Fruit fly (Drosophila melanogaster): ENCODE measurements around the gene CG5895.
A peak's percentile ranks its signal among the peaks of the same experiment; 100 is the strongest.

Gene CG5895

dm6 chr3L:16018251-16018583 lies 17.1 kb upstream of the CG5895 start (continued):
- TF ChIP-seq CG17612 (GFP tag; IDR thresholded peaks at IDR 0.05) (no peak), CG12769 (tag; optimal IDR thresholded peaks at IDR 0.05) (no peak), Optix (GFP tag; IDR thresholded peaks at IDR 0.05) (no peak), zen (tag; optimal IDR thresholded peaks at IDR 0.05) (peak; percentile 55), CG18476 (GFP tag; optimal IDR thresholded peaks at IDR 0.05) (no peak), aop (GFP tag; IDR thresholded peaks at IDR 0.05) (no peak), CG17829 (tag; optimal IDR thresholded peaks at IDR 0.05) (peak; percentile 20), lola (GFP tag; optimal IDR thresholded peaks at IDR 0.05) (peak in 1 of 3 experiments; percentile 19), kni (GFP tag; optimal IDR thresholded peaks at IDR 0.05) (no peak), CG17361 (GFP tag; IDR thresholded peaks at IDR 0.05) (0 out of 3 replicates have a peak, but pooled peaks have one; percentile 26), Adf1 (GFP tag; IDR thresholded peaks at IDR 0.05) (no peak), CG7357 (GFP tag; IDR thresholded peaks at IDR 0.05) (no peak), CG7745 (tag; optimal IDR thresholded peaks at IDR 0.05) (no peak), dimm (GFP tag; IDR thresholded peaks at IDR 0.05) (no peak), CG10654 (GFP tag; optimal IDR thresholded peaks at IDR 0.05) (no peak), prd (optimal IDR thresholded peaks at IDR 0.05) (no peak), prd (GFP tag; IDR thresholded peaks at IDR 0.05) (peak; percentile 48; the same call in 1 of the 3 replicates), CG43689 (GFP tag; IDR thresholded peaks at IDR 0.05) (no peak), dmrt11E (tag; optimal IDR thresholded peaks at IDR 0.05) (peak; percentile 37), jigr1 (GFP tag; IDR thresholded peaks at IDR 0.05) (no peak), CG14710 (tag; optimal IDR thresholded peaks at IDR 0.05) (peak; percentile 36), CG2712 (tag; optimal IDR thresholded peaks at IDR 0.05) (peak; percentile 38), Xrp1 (GFP tag; IDR thresholded peaks at IDR 0.05) (peak; percentile 32; the same call in 1 of the 2 replicates)

DNA sequence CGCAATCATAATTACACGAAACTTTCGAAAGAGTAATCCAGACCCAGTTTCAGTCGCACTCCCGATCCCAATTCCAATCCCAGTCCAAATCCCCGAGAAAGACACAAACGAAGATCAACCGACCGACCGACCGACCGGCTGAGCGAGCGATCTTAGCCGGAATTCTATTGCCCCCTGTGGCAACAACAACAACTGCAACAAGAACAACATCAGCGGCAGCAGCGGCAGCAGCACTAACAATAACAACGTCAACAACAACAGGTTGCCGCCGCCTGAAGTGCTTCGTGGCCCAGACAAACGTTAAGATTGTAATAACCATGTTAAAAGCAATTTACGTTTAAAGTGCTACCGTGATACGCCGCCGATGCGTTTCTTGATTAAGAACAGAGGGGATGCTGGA lies 16.6 kb upstream of the CG5895 start:
- TF ChIP-seq Stat92E (GFP tag; optimal IDR thresholded peaks at IDR 0.05) (peak in 1 of 3 experiments; percentile 17), Hmx (GFP tag; optimal IDR thresholded peaks at IDR 0.05) (no peak), gsb-n (tag; optimal IDR thresholded peaks at IDR 0.05) (no peak), D (optimal IDR thresholded peaks at IDR 0.05) (peak; percentile 59), D (GFP tag; optimal IDR thresholded peaks at IDR 0.05) (no peak), zen (tag; optimal IDR thresholded peaks at IDR 0.05) (peak; percentile 40), prd (optimal IDR thresholded peaks at IDR 0.05) (no peak), prd (GFP tag; IDR thresholded peaks at IDR 0.05) (peak; percentile 48; the same call in 1 of the 3 replicates), CG4360 (GFP tag; IDR thresholded peaks at IDR 0.05) (peak; percentile 91)

dm6 chr3L:16019144-16020006 lies 15.9 kb upstream of the CG5895 start:
- TF ChIP-seq CG6175 (GFP tag; IDR thresholded peaks at IDR 0.05), result 0 out of 3 replicates have a peak, but pooled peaks have one; percentile 23
- no peak for TF ChIP-seq wdn (GFP tag; IDR thresholded peaks at IDR 0.05)
- TF ChIP-seq CG11456 (GFP tag; IDR thresholded peaks at IDR 0.05), result 0 out of 3 replicates have a peak, but pooled peaks have one; percentile 59
- TF ChIP-seq dmrt11E (tag; optimal IDR thresholded peaks at IDR 0.05), result peak; percentile 11
- no peak for TF ChIP-seq Sox102F (GFP tag; optimal IDR thresholded peaks at IDR 0.05)
- no peak for TF ChIP-seq ash1 (GFP tag; optimal IDR thresholded peaks at IDR 0.05)
- peak; percentile 86 for TF ChIP-seq Ets65A (GFP tag)
- TF ChIP-seq pan (optimal IDR thresholded peaks at IDR 0.05), result peak in 1 of 2 experiments; percentile 65
- peak in 1 of 2 experiments; percentile 66 for TF ChIP-seq pan (GFP tag; optimal IDR thresholded peaks at IDR 0.05 in 1 of 2, IDR thresholded peaks at IDR 0.05 in 1 of 2)
- peak; percentile 28; the same call in 1 of the 2 replicates for TF ChIP-seq Oaz (GFP tag; IDR thresholded peaks at IDR 0.05)
- TF ChIP-seq lola (GFP tag; optimal IDR thresholded peaks at IDR 0.05), result peak in 1 of 3 experiments; percentile 8
- no peak for TF ChIP-seq CG7745 (tag; optimal IDR thresholded peaks at IDR 0.05)
- peak; percentile 60 for TF ChIP-seq CG4360 (GFP tag; IDR thresholded peaks at IDR 0.05)
- no peak for TF ChIP-seq BEAF-32 (GFP tag; optimal IDR thresholded peaks at IDR 0.05)
